Worm (Caenorhabditis elegans): ENCODE data around the gene W09G12.9.

W09G12.9 gene

DNA sequence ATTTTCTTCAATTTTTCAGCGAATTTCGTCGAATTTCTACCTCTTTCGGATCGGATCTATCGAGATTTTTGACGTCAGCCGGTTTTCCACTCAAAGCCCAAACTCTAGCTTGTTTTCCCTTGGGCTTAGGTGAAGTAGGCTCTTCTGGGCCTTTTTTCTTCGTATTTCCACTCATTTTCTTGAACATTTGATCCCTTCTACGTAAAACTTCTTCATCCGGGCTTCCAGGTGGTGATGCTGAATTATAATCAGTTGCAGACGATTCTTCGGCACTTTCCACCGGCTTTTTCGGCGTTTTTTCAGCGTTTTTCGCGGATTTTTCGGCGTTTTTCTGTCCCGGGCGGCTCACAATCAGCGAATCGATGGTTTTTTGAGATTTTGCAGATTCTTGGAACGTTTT lies 21.8 kb downstream of the W09G12.9 start:
- TF ChIP-seq ceh-82 (tag; optimal IDR thresholded peaks at IDR 0.05) (no peak), zfp-2 (tag; optimal IDR thresholded peaks at IDR 0.05) (no peak), nhr-42 (GFP tag; IDR thresholded peaks at IDR 0.05) (no peak), sdz-12 (GFP tag; optimal IDR thresholded peaks at IDR 0.05) (no peak), nhr-102 (tag; optimal IDR thresholded peaks at IDR 0.05) (no peak), ztf-7 (tag; optimal IDR thresholded peaks at IDR 0.05) (no peak), snpc-4 (tag; optimal IDR thresholded peaks at IDR 0.05) (no peak), aha-1 (tag) (peak; percentile 87), nhr-28 (tag; optimal IDR thresholded peaks at IDR 0.05) (no peak), unc-62 (GFP tag; optimal IDR thresholded peaks at IDR 0.05 in 1 of 2) (peak in 1 of 2 experiments; percentile 87), unc-62 (tag; optimal IDR thresholded peaks at IDR 0.05) (no peak)

DNA sequence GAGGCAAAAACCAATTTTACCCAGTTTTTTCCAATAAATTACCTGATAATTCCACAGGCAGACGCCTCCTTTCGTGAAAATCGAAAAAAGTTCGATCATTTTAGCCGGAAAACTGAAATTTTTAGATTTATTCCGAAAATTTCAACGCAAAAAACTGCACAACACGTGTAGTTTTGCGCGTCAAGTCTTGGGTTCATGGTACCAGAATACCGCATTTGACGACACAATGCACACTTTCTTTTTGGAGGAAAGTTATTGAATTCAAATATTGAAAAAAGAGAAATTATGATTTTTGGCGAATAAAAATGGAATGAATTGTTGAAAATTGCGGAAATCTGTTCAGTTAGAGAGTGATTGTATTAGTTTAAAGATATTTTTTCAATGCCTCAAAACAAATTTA lies 23.3 kb downstream of the W09G12.9 start, which contains the start of gene F38A1.8:
Gene F38A1.8 (minus strand): TSS at position 167 of the 400 bp plus-strand sequence.
- TF ChIP-seq hlh-11 (tag; optimal IDR thresholded peaks at IDR 0.05) (peak; percentile 42), T26A8.4 (GFP tag; IDR thresholded peaks at IDR 0.05) (no peak), lin-29 (GFP tag; IDR thresholded peaks at IDR 0.05) (no peak), daf-12 (tag; optimal IDR thresholded peaks at IDR 0.05) (no peak), tag-97 (GFP tag; IDR thresholded peaks at IDR 0.05) (no peak), dpl-1 (GFP tag; optimal IDR thresholded peaks at IDR 0.05) (peak; percentile 90), set-16 (GFP tag; IDR thresholded peaks at IDR 0.05) (no peak), hlh-30 (tag; optimal IDR thresholded peaks at IDR 0.05; ENCODE audit: insufficient read depth) (peak; percentile 80), cey-2 (tag; optimal IDR thresholded peaks at IDR 0.05; ENCODE audit: borderline replicate concordance, insufficient read depth) (no peak), mes-2 (tag; optimal IDR thresholded peaks at IDR 0.05; ENCODE audit: poor library complexity, severe bottlenecking) (peak; percentile 74), egl-43 (GFP tag; IDR thresholded peaks at IDR 0.05) (no peak), saeg-2 (GFP tag; IDR thresholded peaks at IDR 0.05) (no peak), mxl-3 (GFP tag; optimal IDR thresholded peaks at IDR 0.05) (peak; percentile 74), ceh-62 (tag; optimal IDR thresholded peaks at IDR 0.05) (no peak), lim-7 (GFP tag; IDR thresholded peaks at IDR 0.05) (no peak), mxl-2 (GFP tag; conservative IDR thresholded peaks at IDR 0.05) (no peak), unc-62 (GFP tag; optimal IDR thresholded peaks at IDR 0.05 in 1 of 2) (no peak), unc-62 (tag; optimal IDR thresholded peaks at IDR 0.05) (no peak), rbr-2 (tag; optimal IDR thresholded peaks at IDR 0.05) (no peak), nhr-6 (tag; optimal IDR thresholded peaks at IDR 0.05) (peak; percentile 22), hmg-1.1 (GFP tag; IDR thresholded peaks at IDR 0.05) (0 out of 2 replicates have a peak, but pooled peaks have one; percentile 30), nhr-77 (tag; optimal IDR thresholded peaks at IDR 0.05) (no peak), Y5F2A.4 (GFP tag; optimal IDR thresholded peaks at IDR 0.05) (no peak), daf-16 (GFP tag; optimal IDR thresholded peaks at IDR 0.05) (no peak), daf-16 (tag; optimal IDR thresholded peaks at IDR 0.05) (peak; percentile 16), nhr-111 (GFP tag; optimal IDR thresholded peaks at IDR 0.05) (no peak), dve-1 (tag; optimal IDR thresholded peaks at IDR 0.05; ENCODE audit: insufficient read depth) (peak; percentile 38), jun-1 (tag; optimal IDR thresholded peaks at IDR 0.05) (no peak), R02D3.7 (tag; optimal IDR thresholded peaks at IDR 0.05) (no peak), lin-13 (GFP tag; optimal IDR thresholded peaks at IDR 0.05) (no peak), mdl-1 (tag; optimal IDR thresholded peaks at IDR 0.05) (peak in 1 of 2 experiments; percentile 74)

- TF ChIP-seq unc-62 (GFP tag; optimal IDR thresholded peaks at IDR 0.05 in 1 of 2), result peak in 1 of 2 experiments; percentile 72
- TF ChIP-seq unc-62 (tag; optimal IDR thresholded peaks at IDR 0.05), result no peak
- TF ChIP-seq nhr-102 (tag; optimal IDR thresholded peaks at IDR 0.05), result no peak
These were observed 26.9 kb downstream of the W09G12.9 start, which contains the start of gene F38A1.15 for ce11 chrIV:1243295-1243694. Gene F38A1.15 (minus strand): TSS chrIV:1243395.
